Fruit fly (Drosophila melanogaster) whole organism, embryonic: ENCODE measurements around the gene fz.

Experiments used
- Blimp-1 ChIP-seq: fragments of 200-800 bp; sonication (Bioruptor generic); optimal IDR thresholded peaks from 3 replicates; lab custom pipeline; 2018; ENCODE audit warnings: missing biosample characterization, missing genetic modification characterization, mild to moderate bottlenecking, moderate library complexity, missing genetic modification reagents
- CG10543 ChIP-seq: fragments of 200-800 bp; sonication (Bioruptor generic); optimal IDR thresholded peaks from 3 replicates; lab custom pipeline; 2017; ENCODE audit warnings: missing biosample characterization, mild to moderate bottlenecking, missing genetic modification characterization, moderate library complexity
- CG10979 ChIP-seq: fragments of 200-800 bp; sonication (Bioruptor generic); optimal IDR thresholded peaks from 2 replicates; lab custom pipeline; 2018; ENCODE audit warnings: missing biosample characterization, mild to moderate bottlenecking, missing genetic modification characterization, moderate library complexity
- CG12071 ChIP-seq: fragments of 200-800 bp; sonication (Bioruptor generic); optimal IDR thresholded peaks from 3 replicates; lab custom pipeline; 2018; ENCODE audit warnings: missing biosample characterization, mild to moderate bottlenecking, missing genetic modification characterization
- CG13424 ChIP-seq: fragments of 200-800 bp; sonication (Bioruptor generic); optimal IDR thresholded peaks from 2 replicates; lab custom pipeline; 2019; ENCODE audit warnings: missing biosample characterization, mild to moderate bottlenecking, missing genetic modification characterization, moderate library complexity
- CG15073 ChIP-seq: fragments of 200-800 bp; sonication (Bioruptor generic); optimal IDR thresholded peaks from 2 replicates; lab custom pipeline; 2016; ENCODE audit warnings: missing biosample characterization, missing genetic modification characterization
- CG15479 ChIP-seq: fragments of 200-800 bp; sonication (Bioruptor generic); optimal IDR thresholded peaks from 3 replicates; lab custom pipeline; 2019; ENCODE audit warnings: missing biosample characterization, mild to moderate bottlenecking, missing genetic modification characterization, moderate library complexity
- CG15514 ChIP-seq: fragments of 200-800 bp; sonication (Bioruptor generic); optimal IDR thresholded peaks from 3 replicates; lab custom pipeline; 2017; ENCODE audit warnings: missing biosample characterization, missing genetic modification characterization, mild to moderate bottlenecking, moderate library complexity, missing genetic modification reagents
- CG17328 ChIP-seq: fragments of 200-800 bp; sonication (Bioruptor generic); IDR thresholded peaks from 2 replicates; pipeline ENCODE4 v1.3.6; 2022; ENCODE audit warnings: missing biosample characterization, missing genetic modification characterization
- CG17361 ChIP-seq: fragments of 200-800 bp; sonication (Bioruptor generic); IDR thresholded peaks from 3 replicates; pipeline ENCODE4 v1.3.6; 2022; ENCODE audit warnings: missing biosample characterization, missing genetic modification characterization
- CG30403 ChIP-seq: fragments of 200-800 bp; sonication (Bioruptor generic); optimal IDR thresholded peaks from 3 replicates; lab custom pipeline; 2016; ENCODE audit warnings: missing biosample characterization, missing genetic modification characterization
- CG30431 ChIP-seq: fragments of 200-800 bp; sonication (Bioruptor generic); optimal IDR thresholded peaks from 2 replicates; lab custom pipeline; 2017; ENCODE audit warnings: missing biosample characterization, missing genetic modification characterization
- CG4820 ChIP-seq: fragments of 200-800 bp; sonication (Bioruptor generic); optimal IDR thresholded peaks from 3 replicates; lab custom pipeline; 2016; ENCODE audit warnings: missing biosample characterization, missing genetic modification characterization
- CG5245 ChIP-seq: fragments of 200-800 bp; sonication (Bioruptor generic); optimal IDR thresholded peaks from 3 replicates; lab custom pipeline; 2016; ENCODE audit warnings: missing biosample characterization, missing genetic modification characterization
- CG7928 ChIP-seq: fragments of 200-800 bp; sonication (Bioruptor generic); optimal IDR thresholded peaks from 2 replicates; lab custom pipeline; 2017; ENCODE audit warnings: missing biosample characterization, mild to moderate bottlenecking, missing genetic modification characterization
- CG8944 ChIP-seq: fragments of 200-800 bp; sonication (Bioruptor generic); optimal IDR thresholded peaks from 3 replicates; lab custom pipeline; 2016; ENCODE audit warnings: missing biosample characterization, missing genetic modification characterization
- CG9609 ChIP-seq: fragments of 200-800 bp; sonication (Bioruptor generic); optimal IDR thresholded peaks from 3 replicates; lab custom pipeline; 2016; ENCODE audit warnings: missing biosample characterization, missing genetic modification characterization
- Camta ChIP-seq: fragments of 200-800 bp; sonication (Bioruptor generic); optimal IDR thresholded peaks from 2 replicates; lab custom pipeline; 2016; ENCODE audit warnings: missing biosample characterization, missing genetic modification characterization
- D19A ChIP-seq: fragments of 200-800 bp; optimal IDR thresholded peaks from 3 replicates; lab custom pipeline; 2019; ENCODE audit warnings: missing biosample characterization, mild to moderate bottlenecking, missing genetic modification characterization, moderate library complexity
- Hsf ChIP-seq: fragments of 200-800 bp; sonication (Bioruptor generic); optimal IDR thresholded peaks from 3 replicates; lab custom pipeline; 2016; ENCODE audit warnings: missing biosample characterization, missing genetic modification characterization
- MBD-R2 ChIP-seq: fragments of 200-800 bp; sonication (Bioruptor generic); IDR thresholded peaks from 2 replicates; pipeline ENCODE4 v1.3.6; 2022; ENCODE audit warnings: missing biosample characterization, missing genetic modification characterization
- NC2β ChIP-seq: fragments of 200-800 bp; sonication (Bioruptor generic); optimal IDR thresholded peaks from 2 replicates; lab custom pipeline; 2016; ENCODE audit warnings: missing biosample characterization, missing genetic modification characterization
- Nf-YB ChIP-seq: fragments of 200-800 bp; sonication (Bioruptor generic); optimal IDR thresholded peaks from 3 replicates; lab custom pipeline; 2019; ENCODE audit warnings: missing biosample characterization, mild to moderate bottlenecking, missing genetic modification characterization, moderate library complexity
- Optix ChIP-seq: fragments of 200-800 bp; sonication (Bioruptor generic); IDR thresholded peaks from 3 replicates; pipeline ENCODE4 v1.3.6; 2022; ENCODE audit warnings: missing biosample characterization, missing genetic modification characterization
- Sox102F ChIP-seq: fragments of 200-800 bp; sonication (Bioruptor generic); optimal IDR thresholded peaks from 2 replicates; lab custom pipeline; 2018; ENCODE audit warnings: missing biosample characterization, mild to moderate bottlenecking, missing genetic modification characterization, moderate library complexity
- Sry-β ChIP-seq: fragments of 200-800 bp; sonication (Bioruptor generic); optimal IDR thresholded peaks from 2 replicates; lab custom pipeline; 2018; ENCODE audit warnings: missing biosample characterization, mild to moderate bottlenecking, missing genetic modification characterization, moderate library complexity
- Sry-δ ChIP-seq: fragments of 200-800 bp; sonication (Bioruptor generic); optimal IDR thresholded peaks from 2 replicates; lab custom pipeline; 2016; ENCODE audit warnings: missing biosample characterization, missing genetic modification characterization
- Xbp1 ChIP-seq: fragments of 200-800 bp; sonication (Bioruptor generic); optimal IDR thresholded peaks from 3 replicates; lab custom pipeline; 2016; ENCODE audit warnings: missing biosample characterization, mild to moderate bottlenecking, missing genetic modification characterization
- abd-A ChIP-seq: fragments of 200-800 bp; sonication (Bioruptor generic); optimal IDR thresholded peaks from 3 replicates; lab custom pipeline; 2019; ENCODE audit warnings: missing biosample characterization, mild to moderate bottlenecking, missing genetic modification characterization, moderate library complexity
- ac ChIP-seq: fragments of 200-800 bp; sonication (Bioruptor generic); optimal IDR thresholded peaks from 3 replicates; lab custom pipeline; 2017; ENCODE audit warnings: missing biosample characterization, mild to moderate bottlenecking, missing genetic modification characterization
- aop ChIP-seq: fragments of 200-800 bp; sonication (Bioruptor generic); IDR thresholded peaks from 2 replicates; pipeline ENCODE4 v1.3.6; 2022; ENCODE audit warnings: missing biosample characterization, missing genetic modification characterization
- bsh ChIP-seq, 2 experiments: fragments of 200-800 bp; sonication (Bioruptor generic); optimal IDR thresholded peaks; 2 replicates each; lab custom pipeline; 2017 to 2018; ENCODE audit warnings: mild to moderate bottlenecking in 2 of 2, missing biosample characterization in 2 of 2, missing genetic modification characterization in 2 of 2, moderate library complexity in 1 of 2
- chinmo ChIP-seq: fragments of 200-800 bp; sonication (Bioruptor generic); IDR thresholded peaks from 4 replicates; pipeline ENCODE4 v1.3.6; 2022; ENCODE audit warnings: missing biosample characterization, missing genetic modification characterization; ENCODE audit not compliant: partially characterized antibody
- chm ChIP-seq: fragments of 200-800 bp; sonication (Bioruptor generic); IDR thresholded peaks from 2 replicates; pipeline ENCODE4 v1.3.6; 2022; ENCODE audit warnings: missing biosample characterization, missing genetic modification characterization
- corto ChIP-seq: fragments of 200-800 bp; sonication (Bioruptor generic); optimal IDR thresholded peaks from 2 replicates; lab custom pipeline; 2016; ENCODE audit warnings: missing biosample characterization, mild to moderate bottlenecking, missing genetic modification characterization, moderate library complexity
- dm ChIP-seq: fragments of 200-800 bp; sonication (Bioruptor generic); optimal IDR thresholded peaks from 3 replicates; lab custom pipeline; 2016; ENCODE audit warnings: missing biosample characterization, missing genetic modification characterization
- lola ChIP-seq, 3 experiments: fragments of >200 bp in 2 of 3; fragments of 200-800 bp in 1 of 3; sonication (Bioruptor generic) in 1 of 3; optimal IDR thresholded peaks; 2 replicates each; lab custom pipeline; 2017 to 2019; ENCODE audit warnings: missing biosample characterization in 3 of 3, missing genetic modification characterization in 3 of 3, mild to moderate bottlenecking in 1 of 3, moderate library complexity in 1 of 3
- nerfin-2 ChIP-seq: fragments of 200-800 bp; sonication (Bioruptor generic); IDR thresholded peaks from 2 replicates; pipeline ENCODE4 v1.3.6; 2022; ENCODE audit warnings: missing biosample characterization, missing genetic modification characterization; ENCODE audit not compliant: partially characterized antibody
- peb ChIP-seq: fragments of 200-800 bp; sonication (Bioruptor generic); IDR thresholded peaks from 2 replicates; pipeline ENCODE4 v1.3.6; 2022; ENCODE audit warnings: missing biosample characterization, missing genetic modification characterization
- prd ChIP-seq, 3 experiments: fragments of >200 bp in 2 of 3; fragments of 200-800 bp in 1 of 3; sonication (Bioruptor generic) in 1 of 3; optimal IDR thresholded peaks in 2 of 3; IDR thresholded peaks in 1 of 3; 2 replicates in 2 of 3; 3 replicates in 1 of 3; pipeline versions ENCODE4 v1.3.6 to Lab custom; 2017 to 2022; ENCODE audit warnings: missing biosample characterization in 1 of 3, missing genetic modification characterization in 1 of 3
- pum ChIP-seq: fragments of 200-800 bp; sonication (Bioruptor generic); optimal IDR thresholded peaks from 2 replicates; lab custom pipeline; 2016; ENCODE audit warnings: missing biosample characterization, missing genetic modification characterization
- sc ChIP-seq, 3 experiments: fragments of >200 bp in 2 of 3; fragments of 200-800 bp in 1 of 3; sonication (Bioruptor generic) in 1 of 3; optimal IDR thresholded peaks; 2 replicates in 2 of 3; 3 replicates in 1 of 3; lab custom pipeline; 2017; ENCODE audit warnings: mild to moderate bottlenecking in 1 of 3, missing biosample characterization in 1 of 3, missing genetic modification characterization in 1 of 3, missing genetic modification reagents in 1 of 3
- schlank ChIP-seq: fragments of 200-800 bp; sonication (Bioruptor generic); optimal IDR thresholded peaks from 2 replicates; lab custom pipeline; 2018; ENCODE audit warnings: missing biosample characterization, mild to moderate bottlenecking, missing genetic modification characterization
- stwl ChIP-seq: fragments of 200-800 bp; sonication (Bioruptor generic); optimal IDR thresholded peaks from 3 replicates; lab custom pipeline; 2018; ENCODE audit warnings: missing biosample characterization, mild to moderate bottlenecking, missing genetic modification characterization, moderate library complexity
- vnd ChIP-seq: fragments of 200-800 bp; sonication (Bioruptor generic); IDR thresholded peaks from 3 replicates; pipeline ENCODE4 v1.3.6; 2022; ENCODE audit warnings: missing biosample characterization, missing genetic modification characterization; ENCODE audit not compliant: partially characterized antibody
- vvl ChIP-seq: fragments of 200-800 bp; sonication (Bioruptor generic); IDR thresholded peaks from 2 replicates; pipeline ENCODE4 v1.3.6; 2022; ENCODE audit warnings: missing biosample characterization, missing genetic modification characterization

fz gene

DNA sequence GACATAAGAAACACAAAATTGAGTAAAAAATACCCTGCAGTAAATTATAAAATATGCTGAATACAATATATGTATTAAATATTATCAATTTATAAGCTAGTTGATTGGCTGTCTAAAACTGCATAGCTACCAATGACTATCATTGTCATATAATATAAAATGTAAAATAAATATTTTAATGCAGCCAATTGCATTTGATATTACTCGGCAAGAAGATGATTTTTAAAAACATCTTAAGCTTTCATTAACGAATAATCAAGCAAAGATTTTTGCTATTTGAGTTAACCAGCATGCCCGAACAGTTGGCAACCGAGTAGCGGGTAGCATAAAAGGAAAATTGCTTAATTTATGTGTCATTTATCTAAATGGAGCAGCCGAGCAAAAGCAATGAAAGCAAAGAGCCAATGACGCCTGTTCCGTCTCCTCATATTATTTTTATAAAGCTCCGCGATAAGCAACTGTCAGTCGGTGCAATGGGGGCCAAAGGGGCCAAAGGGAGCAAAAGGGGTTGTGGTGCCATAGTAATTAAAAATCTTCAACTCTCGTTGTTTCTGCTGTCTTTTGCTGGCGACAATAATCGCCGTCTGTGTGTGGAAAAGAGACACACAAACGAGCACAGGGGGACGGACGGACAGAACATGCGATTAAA is 89.1 kb downstream of the fz start (continued):
- TF ChIP-seq CG8944 (GFP tag; lab: Kevin White, UChicago): no peak
- TF ChIP-seq Sry-δ: no peak

DNA sequence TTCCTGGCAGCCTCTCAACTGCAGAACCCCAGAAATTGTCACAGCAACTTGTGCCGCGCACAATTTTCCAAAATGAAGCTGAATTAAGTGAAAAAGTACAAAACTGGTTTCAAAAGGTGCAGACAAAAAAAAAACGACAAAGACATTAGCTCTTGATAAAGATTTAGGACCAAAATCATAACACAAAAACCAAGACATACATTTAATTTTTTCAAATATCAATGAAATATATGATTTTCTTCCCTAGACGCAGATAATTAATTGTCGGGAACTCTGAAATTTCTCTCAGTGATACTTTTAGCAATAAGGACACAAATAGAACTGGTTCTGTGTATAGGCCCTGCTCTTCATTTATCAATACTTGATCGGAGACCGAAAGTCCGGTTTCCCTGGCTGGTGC is 90.6 kb downstream of the fz start:
- TF ChIP-seq lola (GFP tag; optimal IDR thresholded peaks at IDR 0.05; lab: Kevin White, UChicago) (peak in 1 of 3 experiments; percentile 84), Xbp1 (peak; percentile 32), dm (GFP tag; lab: Kevin White, UChicago) (no peak), CG30403 (GFP tag; lab: Kevin White, UChicago) (peak; percentile 4), abd-A (tag; lab: Kevin White, UChicago) (no peak), sc (optimal IDR thresholded peaks at IDR 0.05; lab: Kevin White, UChicago) (no peak), sc (GFP tag; optimal IDR thresholded peaks at IDR 0.05; lab: Kevin White, UChicago) (no peak), vvl (peak; percentile 7; the same call in 1 of the 2 replicates), bsh (GFP tag; optimal IDR thresholded peaks at IDR 0.05; lab: Kevin White, UChicago) (peak; percentile 73 to 84), Camta (GFP tag; lab: Kevin White, UChicago) (peak; percentile 45), CG5245 (GFP tag; lab: Kevin White, UChicago) (peak; percentile 37), peb (GFP tag; lab: Robert Waterston, UW) (0 out of 2 replicates have a peak, but pooled peaks have one; percentile 24), NC2β (GFP tag; lab: Kevin White, UChicago) (peak; percentile 64), CG30431 (GFP tag; lab: Kevin White, UChicago) (peak; percentile 55), CG10979 (peak; percentile 34), vnd (no peak), CG13424 (tag; lab: Kevin White, UChicago) (peak; percentile 20), chinmo (0 out of 4 replicates have a peak, but pooled peaks have one; percentile 8), D19A (peak; percentile 9), CG15073 (GFP tag; lab: Kevin White, UChicago) (no peak), CG17328 (peak; percentile 78), CG7928 (GFP tag; lab: Kevin White, UChicago) (no peak), aop (GFP tag; lab: Robert Waterston, UW) (no peak), stwl (tag; lab: Kevin White, UChicago) (peak; percentile 18), Sry-β (no peak), CG17361 (GFP tag; lab: Robert Waterston, UW) (peak; percentile 51; the same call in 2 of the 3 replicates), CG15479 (GFP tag; lab: Kevin White, UChicago) (no peak), ac (GFP tag; lab: Kevin White, UChicago) (no peak), Hsf (GFP tag; lab: Kevin White, UChicago) (peak; percentile 61), schlank (no peak), chm (GFP tag; lab: Robert Waterston, UW) (peak; percentile 76; the same call in 1 of the 2 replicates), CG9609 (GFP tag; lab: Kevin White, UChicago) (peak; percentile 23), CG4820 (GFP tag; lab: Kevin White, UChicago) (no peak), CG12071 (GFP tag; lab: Kevin White, UChicago) (no peak), nerfin-2 (GFP tag; lab: Robert Waterston, UW) (no peak), Blimp-1 (GFP tag; lab: Kevin White, UChicago) (peak; percentile 47), MBD-R2 (no peak), Optix (GFP tag; lab: Robert Waterston, UW) (no peak), prd (optimal IDR thresholded peaks at IDR 0.05; lab: Kevin White, UChicago) (no peak), prd (GFP tag; IDR thresholded peaks at IDR 0.05; lab: Robert Waterston, UW) (peak; percentile 81), Sox102F (GFP tag; lab: Kevin White, UChicago) (peak; percentile 28), Nf-YB (GFP tag; lab: Kevin White, UChicago) (peak; percentile 25), CG10543 (GFP tag; lab: Kevin White, UChicago) (no peak), corto (GFP tag; lab: Kevin White, UChicago) (peak; percentile 80), pum (GFP tag; lab: Kevin White, UChicago) (peak; percentile 5), CG15514 (GFP tag; lab: Kevin White, UChicago) (no peak)
